Worm (Caenorhabditis elegans) whole organism, mixed stage, embryonic: ENCODE data around the gene cht-4.
A peak's percentile ranks its signal among the peaks of the same experiment; 100 is the strongest.

ENCODE experiments used
- M03D4.4 ChIP-seq: sonication (generic microtip); optimal IDR thresholded peaks from 2 replicates; lab custom pipeline; 2017; ENCODE audit warnings: mild to moderate bottlenecking, missing genetic modification characterization, missing compliant biosample characterization
- bed-3 ChIP-seq: fragments of 200-800 bp; sonication (Bioruptor generic); optimal IDR thresholded peaks from 3 replicates; lab custom pipeline; 2018; ENCODE audit warnings: mild to moderate bottlenecking, missing genetic modification characterization, moderate library complexity, missing compliant biosample characterization
- ceh-39 ChIP-seq: fragments of 150-350 bp; optimal IDR thresholded peaks from 2 replicates; lab custom pipeline; 2014; ENCODE audit warnings: missing biosample characterization, missing genetic modification characterization
- ceh-43 ChIP-seq: fragments of 200-800 bp; sonication (Bioruptor generic); optimal IDR thresholded peaks from 2 replicates; lab custom pipeline; 2018; ENCODE audit warnings: mild to moderate bottlenecking, missing genetic modification characterization, moderate library complexity, missing compliant biosample characterization
- ceh-83 ChIP-seq: fragments of 200-800 bp; sonication (Bioruptor generic); optimal IDR thresholded peaks from 2 replicates; lab custom pipeline; 2018; ENCODE audit warnings: mild to moderate bottlenecking, missing genetic modification characterization, missing compliant biosample characterization
- ces-1 ChIP-seq: fragments of 150-350 bp; optimal IDR thresholded peaks from 2 replicates; lab custom pipeline; 2014; ENCODE audit warnings: missing biosample characterization, missing genetic modification reagents, missing genetic modification characterization
- cnd-1 ChIP-seq: fragments of 200-800 bp; sonication (Bioruptor generic); optimal IDR thresholded peaks from 2 replicates; lab custom pipeline; 2018; ENCODE audit warnings: mild to moderate bottlenecking, missing genetic modification characterization, missing compliant biosample characterization
- drap-1 ChIP-seq: fragments of 200-800 bp; sonication (Bioruptor generic); optimal IDR thresholded peaks from 3 replicates; lab custom pipeline; 2018; ENCODE audit warnings: mild to moderate bottlenecking, missing genetic modification characterization, missing compliant biosample characterization
- elt-1 ChIP-seq: sonication (generic microtip); optimal IDR thresholded peaks from 2 replicates; lab custom pipeline; 2017; ENCODE audit warnings: missing genetic modification characterization, mild to moderate bottlenecking, missing compliant biosample characterization, antibody characterized with exemption, moderate library complexity, borderline replicate concordance; ENCODE audit not compliant: insufficient read depth
- flh-1 ChIP-seq: fragments of 200-800 bp; sonication (Bioruptor generic); optimal IDR thresholded peaks from 2 replicates; lab custom pipeline; 2018; ENCODE audit warnings: mild to moderate bottlenecking, missing genetic modification characterization, moderate library complexity, missing compliant biosample characterization
- ham-2 ChIP-seq: fragments of 200-800 bp; sonication (Bioruptor generic); optimal IDR thresholded peaks from 2 replicates; lab custom pipeline; 2018; ENCODE audit warnings: mild to moderate bottlenecking, missing genetic modification characterization, missing compliant biosample characterization
- hlh-1 ChIP-seq: fragments of 150-350 bp; optimal IDR thresholded peaks from 2 replicates; lab custom pipeline; 2014; ENCODE audit warnings: missing biosample characterization, missing genetic modification reagents, missing genetic modification characterization
- lin-13 ChIP-seq: fragments of 150-350 bp; optimal IDR thresholded peaks from 2 replicates; lab custom pipeline; 2014; ENCODE audit warnings: missing biosample characterization, missing genetic modification characterization
- lsy-2 ChIP-seq: fragments of 150-350 bp; optimal IDR thresholded peaks from 2 replicates; lab custom pipeline; 2014; ENCODE audit warnings: missing biosample characterization, missing genetic modification characterization
- mab-5 ChIP-seq: fragments of 150-350 bp; optimal IDR thresholded peaks from 2 replicates; lab custom pipeline; 2014; ENCODE audit warnings: missing biosample characterization, missing genetic modification characterization
- mep-1 ChIP-seq: fragments of 150-350 bp; optimal IDR thresholded peaks from 2 replicates; lab custom pipeline; 2017; ENCODE audit warnings: missing biosample characterization, missing genetic modification reagents, missing genetic modification characterization, inconsistent platforms
- mls-2 ChIP-seq: sonication (generic microtip); optimal IDR thresholded peaks from 2 replicates; lab custom pipeline; 2016; ENCODE audit warnings: mild to moderate bottlenecking, missing genetic modification characterization, moderate library complexity, missing compliant biosample characterization
- nhr-2 ChIP-seq: fragments of 150-350 bp; optimal IDR thresholded peaks from 2 replicates; lab custom pipeline; 2014; ENCODE audit warnings: missing biosample characterization, missing genetic modification characterization
- nhr-237 ChIP-seq: fragments of 150-350 bp; optimal IDR thresholded peaks from 2 replicates; lab custom pipeline; 2014; ENCODE audit warnings: missing biosample characterization, missing genetic modification characterization
- nhr-28 ChIP-seq: fragments of 150-350 bp; optimal IDR thresholded peaks from 2 replicates; lab custom pipeline; 2014; ENCODE audit warnings: missing biosample characterization, missing genetic modification characterization
- nhr-76 ChIP-seq: sonication (generic microtip); optimal IDR thresholded peaks from 2 replicates; lab custom pipeline; 2017; ENCODE audit warnings: missing biosample characterization, missing genetic modification characterization
- sem-2 ChIP-seq: fragments of 200-800 bp; sonication (Bioruptor generic); optimal IDR thresholded peaks from 2 replicates; lab custom pipeline; 2018; ENCODE audit warnings: mild to moderate bottlenecking, missing genetic modification characterization, missing compliant biosample characterization
- snpc-4 ChIP-seq: fragments of 150-350 bp; optimal IDR thresholded peaks from 2 replicates; lab custom pipeline; 2014; ENCODE audit warnings: missing biosample characterization, missing genetic modification characterization
- sptf-1 ChIP-seq: sonication (generic microtip); optimal IDR thresholded peaks from 2 replicates; lab custom pipeline; 2017; ENCODE audit warnings: mild to moderate bottlenecking, missing genetic modification characterization, moderate library complexity, missing compliant biosample characterization
- unc-62 ChIP-seq: fragments of 150-350 bp; optimal IDR thresholded peaks from 2 replicates; lab custom pipeline; 2014; ENCODE audit warnings: missing biosample characterization, missing genetic modification reagents, missing genetic modification characterization
- ztf-11 ChIP-seq: fragments of 150-350 bp; optimal IDR thresholded peaks from 2 replicates; lab custom pipeline; 2014; ENCODE audit warnings: missing biosample characterization, missing genetic modification characterization

The cht-4 gene

ce11 chrIII:1657380-1657779 is at the start of gene cht-4:
Gene cht-4, minus strand, starts transcription at chrIII:1657480.
- TF ChIP-seq unc-62 (GFP tag; lab: Kevin White, UChicago) (no peak), mep-1 (tag; lab: Kevin White, UChicago) (no peak), ces-1 (no peak)

ce11 chrIII:1705799-1706198 is 48.5 kb upstream of the cht-4 start, which contains the start of the genes fbxa-13 and Y22D7AR.2:
Gene fbxa-13, minus strand, starts transcription at chrIII:1705899.
Gene Y22D7AR.2, plus strand, starts transcription at chrIII:1705946.
- TF ChIP-seq cnd-1 (tag; lab: Kevin White, UChicago) = no peak
- no peak for TF ChIP-seq ceh-43 (GFP tag; lab: Kevin White, UChicago)
- TF ChIP-seq drap-1 (GFP tag; lab: Kevin White, UChicago) = no peak
- TF ChIP-seq M03D4.4 (tag; lab: Kevin White, UChicago) = no peak
- no peak for TF ChIP-seq nhr-2 (tag; lab: Kevin White, UChicago)
- TF ChIP-seq elt-1 (tag; lab: Kevin White, UChicago) = no peak

- no peak for TF ChIP-seq ces-1
- no peak for TF ChIP-seq nhr-237 (tag; lab: Kevin White, UChicago)
- no peak for TF ChIP-seq nhr-76 (tag; lab: Kevin White, UChicago)
- TF ChIP-seq sem-2 (GFP tag; lab: Kevin White, UChicago) = no peak
- no peak for TF ChIP-seq sptf-1 (tag; lab: Kevin White, UChicago)
- TF ChIP-seq, all 35 proteins: peak for 0
Measured at ce11 chrIII:1705331-1705730, 48.1 kb upstream of the cht-4 start.

ce11 chrIII:1704020-1704419 is 46.7 kb upstream of the cht-4 start:
- TF ChIP-seq bed-3 (GFP tag; lab: Kevin White, UChicago) = no peak
- TF ChIP-seq ceh-83 (GFP tag; lab: Kevin White, UChicago) = no peak
- no peak for TF ChIP-seq ceh-43 (GFP tag; lab: Kevin White, UChicago)
- peak; percentile 4 for TF ChIP-seq ham-2 (GFP tag; lab: Kevin White, UChicago)
- TF ChIP-seq lsy-2 (tag; lab: Kevin White, UChicago) = no peak

- no peak for TF ChIP-seq lin-13
Measured at ce11 chrIII:1702337-1702736, 45.1 kb upstream of the cht-4 start, which contains the start of gene spex-3. Gene spex-3, minus strand, starts transcription at chrIII:1702437.

ce11 chrIII:1698842-1699241 is 41.6 kb upstream of the cht-4 start, which contains the start of gene fbxa-74:
Gene fbxa-74, minus strand, starts transcription at chrIII:1698986.
- TF ChIP-seq cnd-1 (tag; lab: Kevin White, UChicago) (no peak), mls-2 (tag; lab: Kevin White, UChicago) (no peak), nhr-28 (no peak), snpc-4 (tag; lab: Kevin White, UChicago) (no peak), nhr-2 (tag; lab: Kevin White, UChicago) (no peak), ceh-39 (no peak)

- TF ChIP-seq M03D4.4 (tag; lab: Kevin White, UChicago) = no peak
- TF ChIP-seq sem-2 (GFP tag; lab: Kevin White, UChicago) = no peak
- TF ChIP-seq mab-5 = no peak
- TF ChIP-seq hlh-1 (tag; lab: Kevin White, UChicago) = no peak
- no peak for TF ChIP-seq ceh-39
- no peak for TF ChIP-seq flh-1 (GFP tag; lab: Kevin White, UChicago)
- no peak for TF ChIP-seq ztf-11
Measured at ce11 chrIII:1695006-1695405, 37.7 kb upstream of the cht-4 start, which contains the start of gene srd-64. Gene srd-64, minus strand, starts transcription at chrIII:1695106.

- TF ChIP-seq ztf-11 = no peak
- TF ChIP-seq ceh-83 (GFP tag; lab: Kevin White, UChicago) = no peak
- TF ChIP-seq mep-1 (tag; lab: Kevin White, UChicago) = no peak
- TF ChIP-seq unc-62 (GFP tag; lab: Kevin White, UChicago) = no peak
- no peak for TF ChIP-seq drap-1 (GFP tag; lab: Kevin White, UChicago)
Measured at ce11 chrIII:1689927-1690326, 32.6 kb upstream of the cht-4 start, which contains the start of gene Y22D7AR.14. Gene Y22D7AR.14, minus strand, starts transcription at chrIII:1690027.
